Fruit fly (Drosophila melanogaster): ENCODE measurements around the gene aop.

DNA sequence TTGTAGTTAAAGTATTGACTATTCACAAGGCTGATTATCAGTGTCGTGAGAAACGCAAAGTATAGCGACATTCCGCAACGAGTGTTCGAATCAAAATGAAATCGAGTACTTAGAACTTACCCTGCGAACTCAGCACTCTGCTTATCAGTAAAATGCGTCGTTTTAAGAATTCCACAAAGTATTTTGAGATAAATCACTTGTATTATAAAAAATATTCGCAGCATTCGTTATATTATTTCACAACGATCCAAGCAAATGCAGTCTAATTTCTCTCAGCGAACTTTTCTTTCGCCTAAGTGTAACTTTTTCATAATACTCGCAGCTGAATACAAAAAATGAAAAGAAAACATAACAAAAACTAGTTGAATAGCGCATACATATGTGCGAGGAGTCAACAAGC, 49.4 kb downstream of the aop start, which contains the start of gene CG4259:
- TF ChIP-seq Hr38 (GFP tag; optimal IDR thresholded peaks at IDR 0.05) (no peak), fkh (GFP tag; optimal IDR thresholded peaks at IDR 0.05) (no peak), fd59A (GFP tag; optimal IDR thresholded peaks at IDR 0.05) (no peak), Sox15 (GFP tag; optimal IDR thresholded peaks at IDR 0.05) (no peak), Hr39 (GFP tag; optimal IDR thresholded peaks at IDR 0.05) (no peak), cyc (GFP tag; optimal IDR thresholded peaks at IDR 0.05) (no peak), Blimp-1 (GFP tag; optimal IDR thresholded peaks at IDR 0.05) (no peak), Eip78C (GFP tag) (peak; percentile 4), vri (GFP tag; optimal IDR thresholded peaks at IDR 0.05) (no peak), ss (GFP tag; optimal IDR thresholded peaks at IDR 0.05) (no peak), achi (GFP tag; optimal IDR thresholded peaks at IDR 0.05) (no peak)
